Worm (Caenorhabditis elegans): ENCODE data around the gene gst-44.

DNA sequence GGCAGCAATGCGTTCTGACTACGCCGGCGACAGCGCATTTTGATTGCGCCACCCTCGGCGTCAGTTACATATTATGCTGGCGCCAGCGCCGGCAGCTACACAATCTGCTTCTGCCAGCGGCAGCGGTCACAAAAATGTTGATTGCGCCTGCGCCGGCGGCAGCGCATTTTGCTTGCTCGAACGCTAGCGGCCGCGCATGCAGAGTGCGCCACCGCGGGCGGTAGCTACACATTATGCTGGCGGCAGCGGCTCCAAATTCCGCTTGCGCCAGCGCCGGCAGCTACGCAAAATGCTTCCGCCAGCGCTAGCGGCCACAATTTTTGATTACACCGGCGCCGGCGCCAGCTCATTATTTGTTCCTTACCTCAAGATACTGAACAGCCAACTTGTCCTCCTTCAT is 13.5 kb upstream of the gst-44 start:
- no peak for TF ChIP-seq nfya-1 (tag; optimal IDR thresholded peaks at IDR 0.05; ENCODE audit: insufficient read depth)
- TF ChIP-seq elt-2 (tag; optimal IDR thresholded peaks at IDR 0.05) = no peak
- no peak for TF ChIP-seq snpc-4 (tag; optimal IDR thresholded peaks at IDR 0.05)
- no peak for TF ChIP-seq ceh-82 (tag; optimal IDR thresholded peaks at IDR 0.05)
